Worm (Caenorhabditis elegans) whole organism, L1 larva: ENCODE measurements around the gene T25B9.6.

Experiments
- F16B12.6 ChIP-seq: fragments of 150-350 bp; optimal IDR thresholded peaks from 2 replicates; lab custom pipeline; 2014; ENCODE audit warnings: missing biosample characterization, missing genetic modification characterization
- alr-1 ChIP-seq: fragments of 200-800 bp; sonication (Bioruptor generic); optimal IDR thresholded peaks from 2 replicates; lab custom pipeline; 2018; ENCODE audit warnings: borderline replicate concordance, mild to moderate bottlenecking, missing genetic modification characterization, missing compliant biosample characterization
- aly-2 ChIP-seq: fragments of 150-350 bp; optimal IDR thresholded peaks from 2 replicates; lab custom pipeline; 2014; ENCODE audit warnings: missing biosample characterization, missing genetic modification characterization
- elt-3 ChIP-seq, 6 experiments: fragments of 150-350 bp in 1 of 6; sonication (generic microtip); optimal IDR thresholded peaks; 2 replicates each; lab custom pipeline; 2017 to 2018; ENCODE audit warnings: missing biosample characterization in 6 of 6, missing genetic modification characterization in 6 of 6, inconsistent platforms in 1 of 6
- ets-5 ChIP-seq: fragments of 200-800 bp; sonication (Bioruptor generic); IDR thresholded peaks from 2 replicates; pipeline ENCODE4 v1.3.6; 2022; ENCODE audit warnings: missing genetic modification characterization, missing compliant biosample characterization
- jun-1 ChIP-seq: fragments of 150-350 bp; optimal IDR thresholded peaks from 2 replicates; lab custom pipeline; 2014; ENCODE audit warnings: missing biosample characterization, missing genetic modification reagents, missing genetic modification characterization
- lir-3 ChIP-seq: sonication (generic microtip); optimal IDR thresholded peaks from 2 replicates; lab custom pipeline; 2016; ENCODE audit warnings: mild to moderate bottlenecking, missing genetic modification characterization, moderate library complexity, missing compliant biosample characterization; ENCODE audit not compliant: poor library complexity
- nhr-237 ChIP-seq: fragments of 150-350 bp; optimal IDR thresholded peaks from 2 replicates; lab custom pipeline; 2014; ENCODE audit warnings: missing biosample characterization, missing genetic modification characterization
- nhr-28 ChIP-seq: fragments of 150-350 bp; optimal IDR thresholded peaks from 2 replicates; lab custom pipeline; 2014; ENCODE audit warnings: missing biosample characterization, missing genetic modification characterization
- nhr-85 ChIP-seq: sonication (generic microtip); peaks from one replicate; lab custom pipeline; 2016; ENCODE audit warnings: missing genetic modification characterization, inconsistent platforms, missing compliant biosample characterization
- unc-62 ChIP-seq: fragments of 150-350 bp; optimal IDR thresholded peaks from 2 replicates; lab custom pipeline; 2014; ENCODE audit warnings: missing biosample characterization, missing genetic modification reagents, missing genetic modification characterization
- ztf-4 ChIP-seq: fragments of 150-350 bp; optimal IDR thresholded peaks from 2 replicates; lab custom pipeline; 2014; ENCODE audit warnings: missing biosample characterization, missing genetic modification characterization

ce11 chrIV:10768146-10768636, 10.2 kb downstream of the T25B9.6 start, which contains the start of gene T25B9.8:
- TF ChIP-seq nhr-85 (no peak), unc-62 (no peak), alr-1 (tag; lab: Kevin White, UChicago) (no peak), F16B12.6 (tag; lab: Kevin White, UChicago) (no peak), lir-3 (tag; lab: Kevin White, UChicago) (no peak), jun-1 (tag; lab: Kevin White, UChicago) (no peak), nhr-28 (tag; lab: Kevin White, UChicago) (no peak), ets-5 (no peak), ztf-4 (tag; lab: Kevin White, UChicago) (no peak), aly-2 (no peak), elt-3 (tag; optimal IDR thresholded peaks at IDR 0.05; lab: Kevin White, UChicago) (no peak), nhr-237 (tag; lab: Kevin White, UChicago) (no peak)
